Worm (Caenorhabditis elegans): ENCODE data around the gene ddb-1.

Gene ddb-1

ce11 chrIV:12110339-12110738 is 10.6 kb downstream of the ddb-1 start, which contains the start of gene col-129:
Gene col-129 (minus strand): TSS chrIV:12110439.
- TF ChIP-seq klf-2 (GFP tag; conservative IDR thresholded peaks at IDR 0.05): no peak
- TF ChIP-seq ref-1 (GFP tag; conservative IDR thresholded peaks at IDR 0.05): no peak

ce11 chrIV:12109743-12110142 is 11.2 kb downstream of the ddb-1 start:
- TF ChIP-seq med-1 (GFP tag; optimal IDR thresholded peaks at IDR 0.05; ENCODE audit: insufficient read depth) (no peak), ztf-23 (GFP tag; IDR thresholded peaks at IDR 0.05) (no peak), ref-1 (GFP tag; conservative IDR thresholded peaks at IDR 0.05) (no peak), cog-1 (tag; optimal IDR thresholded peaks at IDR 0.05) (no peak), flt-1 (GFP tag; IDR thresholded peaks at IDR 0.05) (no peak), T22C8.4 (GFP tag; IDR thresholded peaks at IDR 0.05) (no peak), klf-2 (GFP tag; conservative IDR thresholded peaks at IDR 0.05) (no peak), tab-1 (GFP tag; IDR thresholded peaks at IDR 0.05) (no peak), ztf-29 (GFP tag; IDR thresholded peaks at IDR 0.05) (no peak)

- no peak for TF ChIP-seq T22C8.4 (GFP tag; IDR thresholded peaks at IDR 0.05)
- TF ChIP-seq flt-1 (GFP tag; IDR thresholded peaks at IDR 0.05): no peak
- TF ChIP-seq tab-1 (GFP tag; IDR thresholded peaks at IDR 0.05): no peak
- TF ChIP-seq klf-2 (GFP tag; conservative IDR thresholded peaks at IDR 0.05): no peak
- TF ChIP-seq ztf-23 (GFP tag; IDR thresholded peaks at IDR 0.05): no peak
- TF ChIP-seq ref-1 (GFP tag; conservative IDR thresholded peaks at IDR 0.05): no peak
- no peak for TF ChIP-seq ztf-29 (GFP tag; IDR thresholded peaks at IDR 0.05)
- TF ChIP-seq med-1 (GFP tag; optimal IDR thresholded peaks at IDR 0.05; ENCODE audit: insufficient read depth): no peak
- TF ChIP-seq cog-1 (tag; optimal IDR thresholded peaks at IDR 0.05): no peak
Measured at ce11 chrIV:12108984-12109657, 11.8 kb downstream of the ddb-1 start.

- TF ChIP-seq klf-2 (GFP tag; conservative IDR thresholded peaks at IDR 0.05) (no peak), cog-1 (tag; optimal IDR thresholded peaks at IDR 0.05) (no peak), T22C8.4 (GFP tag; IDR thresholded peaks at IDR 0.05) (no peak), ref-1 (GFP tag; conservative IDR thresholded peaks at IDR 0.05) (no peak), flt-1 (GFP tag; IDR thresholded peaks at IDR 0.05) (no peak), tab-1 (GFP tag; IDR thresholded peaks at IDR 0.05) (no peak), ztf-29 (GFP tag; IDR thresholded peaks at IDR 0.05) (no peak), ztf-23 (GFP tag; IDR thresholded peaks at IDR 0.05) (no peak), med-1 (GFP tag; optimal IDR thresholded peaks at IDR 0.05; ENCODE audit: insufficient read depth) (no peak)
Measured at ce11 chrIV:12105558-12105957, 15.4 kb downstream of the ddb-1 start, which contains the start of gene M18.3. Gene M18.3 (plus strand): TSS chrIV:12105858.

ce11 chrIV:12096479-12096878 is 24.5 kb downstream of the ddb-1 start, which contains the start of gene mon-2:
Gene mon-2 (plus strand): TSS chrIV:12096779.
- TF ChIP-seq ztf-29 (GFP tag; IDR thresholded peaks at IDR 0.05) (no peak), med-1 (GFP tag; optimal IDR thresholded peaks at IDR 0.05; ENCODE audit: insufficient read depth) (no peak)

ce11 chrIV:12093819-12094218 is 27.1 kb downstream of the ddb-1 start, which contains the start of gene F11A10.5:
Gene F11A10.5 (plus strand): TSS chrIV:12094119.
- TF ChIP-seq ref-1 (GFP tag; conservative IDR thresholded peaks at IDR 0.05) (no peak), T22C8.4 (GFP tag; IDR thresholded peaks at IDR 0.05) (peak; percentile 55; the same call in 1 of the 2 replicates)

- TF ChIP-seq ref-1 (GFP tag; conservative IDR thresholded peaks at IDR 0.05) (no peak), tab-1 (GFP tag; IDR thresholded peaks at IDR 0.05) (no peak), T22C8.4 (GFP tag; IDR thresholded peaks at IDR 0.05) (no peak), flt-1 (GFP tag; IDR thresholded peaks at IDR 0.05) (no peak), med-1 (GFP tag; optimal IDR thresholded peaks at IDR 0.05; ENCODE audit: insufficient read depth) (no peak), ztf-23 (GFP tag; IDR thresholded peaks at IDR 0.05) (no peak), cog-1 (tag; optimal IDR thresholded peaks at IDR 0.05) (no peak), ztf-29 (GFP tag; IDR thresholded peaks at IDR 0.05) (no peak), klf-2 (GFP tag; conservative IDR thresholded peaks at IDR 0.05) (no peak)
Measured at ce11 chrIV:12093384-12093783, 27.6 kb downstream of the ddb-1 start, which contains the start of gene cpsf-4. Gene cpsf-4 (minus strand): TSS chrIV:12093445.

ce11 chrIV:12092113-12092512 is 28.9 kb downstream of the ddb-1 start, which contains the start of gene mig-32:
Gene mig-32 (minus strand): TSS chrIV:12092213.
- no peak for TF ChIP-seq ztf-23 (GFP tag; IDR thresholded peaks at IDR 0.05)

ce11 chrIV:12089551-12089950 is 31.4 kb downstream of the ddb-1 start, which contains the start of gene F11A10.6:
Gene F11A10.6 (minus strand): TSS chrIV:12089651.
- TF ChIP-seq ztf-23 (GFP tag; IDR thresholded peaks at IDR 0.05): no peak
- TF ChIP-seq T22C8.4 (GFP tag; IDR thresholded peaks at IDR 0.05): no peak
- no peak for TF ChIP-seq tab-1 (GFP tag; IDR thresholded peaks at IDR 0.05)
- TF ChIP-seq med-1 (GFP tag; optimal IDR thresholded peaks at IDR 0.05; ENCODE audit: insufficient read depth): no peak
- no peak for TF ChIP-seq ref-1 (GFP tag; conservative IDR thresholded peaks at IDR 0.05)
- no peak for TF ChIP-seq ztf-29 (GFP tag; IDR thresholded peaks at IDR 0.05)

ce11 chrIV:12088898-12089297 is 32.1 kb downstream of the ddb-1 start:
- no peak for TF ChIP-seq flt-1 (GFP tag; IDR thresholded peaks at IDR 0.05)
- no peak for TF ChIP-seq med-1 (GFP tag; optimal IDR thresholded peaks at IDR 0.05; ENCODE audit: insufficient read depth)
- TF ChIP-seq cog-1 (tag; optimal IDR thresholded peaks at IDR 0.05): no peak
- TF ChIP-seq tab-1 (GFP tag; IDR thresholded peaks at IDR 0.05): no peak
- TF ChIP-seq klf-2 (GFP tag; conservative IDR thresholded peaks at IDR 0.05): no peak
- no peak for TF ChIP-seq ztf-23 (GFP tag; IDR thresholded peaks at IDR 0.05)
- TF ChIP-seq ztf-29 (GFP tag; IDR thresholded peaks at IDR 0.05): no peak
- no peak for TF ChIP-seq ref-1 (GFP tag; conservative IDR thresholded peaks at IDR 0.05)
- TF ChIP-seq T22C8.4 (GFP tag; IDR thresholded peaks at IDR 0.05): no peak

Data from whole organism, midembryonic.